Worm (Caenorhabditis elegans) whole organism, young adult: Measurements from ENCODE around the gene glct-6.

Source experiments
- B0019.2 ChIP-seq: fragments of 200-800 bp; sonication (Bioruptor generic); conservative IDR thresholded peaks from 2 replicates; pipeline ENCODE4 v1.3.6; 2022; ENCODE audit warnings: missing genetic modification reagents, missing genetic modification characterization, missing compliant biosample characterization
- B0261.1 ChIP-seq: sonication (generic microtip); optimal IDR thresholded peaks from 2 replicates; lab custom pipeline; 2016; ENCODE audit warnings: mild to moderate bottlenecking, missing genetic modification characterization, moderate library complexity, missing compliant biosample characterization
- F10E7.11 ChIP-seq: sonication (generic microtip); optimal IDR thresholded peaks from 2 replicates; lab custom pipeline; 2017; ENCODE audit warnings: mild to moderate bottlenecking, missing genetic modification characterization, moderate library complexity, missing compliant biosample characterization
- F57A8.1 ChIP-seq: fragments of 200-800 bp; sonication (Bioruptor generic); optimal IDR thresholded peaks from 2 replicates; lab custom pipeline; 2018; ENCODE audit warnings: mild to moderate bottlenecking, missing genetic modification characterization, moderate library complexity, missing compliant biosample characterization
- K11D2.4 ChIP-seq: fragments of 200-800 bp; sonication (Bioruptor generic); IDR thresholded peaks from 2 replicates; pipeline ENCODE4 v1.3.6; 2022; ENCODE audit warnings: missing genetic modification reagents, missing genetic modification characterization, missing compliant biosample characterization
- T07F8.4 ChIP-seq: sonication (generic microtip); optimal IDR thresholded peaks from 2 replicates; lab custom pipeline; 2016; ENCODE audit warnings: mild to moderate bottlenecking, missing genetic modification characterization, moderate library complexity, missing compliant biosample characterization
- Y67H2A.10 ChIP-seq: fragments of 200-800 bp; sonication (Bioruptor generic); conservative IDR thresholded peaks from 2 replicates; pipeline ENCODE4 v1.3.6; 2022; ENCODE audit warnings: missing genetic modification reagents, missing genetic modification characterization, missing compliant biosample characterization
- Y79H2A.3 ChIP-seq: fragments of 200-800 bp; sonication (Bioruptor generic); conservative IDR thresholded peaks from 2 replicates; pipeline ENCODE4 v1.3.6; 2022; ENCODE audit warnings: missing genetic modification reagents, missing genetic modification characterization, missing compliant biosample characterization
- Y95B8A.8 ChIP-seq: fragments of 200-800 bp; sonication (Bioruptor generic); IDR thresholded peaks from 2 replicates; pipeline ENCODE4 v1.3.6; 2022; ENCODE audit warnings: missing genetic modification reagents, missing genetic modification characterization, missing compliant biosample characterization
- atf-7 ChIP-seq: sonication (generic microtip); optimal IDR thresholded peaks from 2 replicates; lab custom pipeline; 2017; ENCODE audit warnings: mild to moderate bottlenecking, missing genetic modification characterization, missing compliant biosample characterization
- attf-3 ChIP-seq: fragments of 200-800 bp; sonication (Bioruptor generic); conservative IDR thresholded peaks from 2 replicates; pipeline ENCODE4 v1.3.6; 2022; ENCODE audit warnings: missing genetic modification reagents, missing genetic modification characterization, missing compliant biosample characterization
- bed-2 ChIP-seq: fragments of 200-800 bp; sonication (Bioruptor generic); IDR thresholded peaks from 2 replicates; pipeline ENCODE4 v1.3.6; 2022; ENCODE audit warnings: missing genetic modification reagents, missing genetic modification characterization, missing compliant biosample characterization
- ceh-40 ChIP-seq: fragments of 200-800 bp; sonication (Bioruptor generic); IDR thresholded peaks from 2 replicates; pipeline ENCODE4 v1.3.6; 2022; ENCODE audit warnings: missing genetic modification characterization, missing compliant biosample characterization
- ceh-58 ChIP-seq: fragments of 200-800 bp; sonication (Bioruptor generic); IDR thresholded peaks from 2 replicates; pipeline ENCODE4 v1.3.6; 2022; ENCODE audit warnings: missing genetic modification characterization, missing compliant biosample characterization
- ceh-91 ChIP-seq: fragments of 200-800 bp; sonication (Bioruptor generic); IDR thresholded peaks from 2 replicates; pipeline ENCODE4 v1.3.6; 2022; ENCODE audit warnings: missing genetic modification reagents, missing genetic modification characterization, missing compliant biosample characterization
- die-1 ChIP-seq: sonication (generic microtip); optimal IDR thresholded peaks from 2 replicates; lab custom pipeline; 2016; ENCODE audit warnings: missing genotype, mild to moderate bottlenecking, missing genetic modification characterization, missing compliant biosample characterization
- egl-18 ChIP-seq: fragments of 200-800 bp; sonication (Bioruptor generic); IDR thresholded peaks from 2 replicates; pipeline ENCODE4 v1.3.6; 2022; ENCODE audit warnings: missing genetic modification reagents, missing genetic modification characterization, missing compliant biosample characterization
- egl-44 ChIP-seq: fragments of 200-800 bp; sonication (Bioruptor generic); IDR thresholded peaks from 2 replicates; pipeline ENCODE4 v1.3.6; 2022; ENCODE audit warnings: missing genetic modification reagents, missing genetic modification characterization, missing compliant biosample characterization
- ekl-4 ChIP-seq: fragments of 200-800 bp; sonication (Bioruptor generic); IDR thresholded peaks from 2 replicates; pipeline ENCODE4 v1.3.6; 2022; ENCODE audit warnings: missing genetic modification reagents, missing genetic modification characterization, missing compliant biosample characterization
- hmg-1.2 ChIP-seq: fragments of 200-800 bp; sonication (Bioruptor generic); IDR thresholded peaks from 2 replicates; pipeline ENCODE4 v1.3.6; 2022; ENCODE audit warnings: missing genetic modification reagents, missing genetic modification characterization, missing compliant biosample characterization
- hsf-1 ChIP-seq: fragments of 200-800 bp; sonication (Bioruptor generic); IDR thresholded peaks from 2 replicates; pipeline ENCODE4 v1.3.6; 2022; ENCODE audit warnings: missing genetic modification reagents, missing genetic modification characterization, missing compliant biosample characterization
- let-607 ChIP-seq, 2 experiments: fragments of 200-800 bp in 1 of 2; sonication (Bioruptor generic) in 1 of 2; sonication (generic microtip) in 1 of 2; optimal IDR thresholded peaks; 2 replicates each; lab custom pipeline; 2016 to 2018; ENCODE audit warnings: mild to moderate bottlenecking in 2 of 2, missing compliant biosample characterization in 2 of 2, missing genetic modification characterization in 2 of 2, moderate library complexity in 2 of 2, missing genotype in 1 of 2
- lin-26 ChIP-seq: fragments of 200-800 bp; sonication (Bioruptor generic); IDR thresholded peaks from 2 replicates; pipeline ENCODE4 v1.3.6; 2022; ENCODE audit warnings: missing genetic modification reagents, missing genetic modification characterization, missing compliant biosample characterization
- madf-3 ChIP-seq: fragments of 200-800 bp; sonication (Bioruptor generic); IDR thresholded peaks from 2 replicates; pipeline ENCODE4 v1.3.6; 2022; ENCODE audit warnings: missing genetic modification reagents, missing genetic modification characterization, missing compliant biosample characterization
- mes-4 ChIP-seq: sonication (generic microtip); optimal IDR thresholded peaks from 2 replicates; lab custom pipeline; 2016; ENCODE audit warnings: missing genotype, missing genetic modification characterization, missing compliant biosample characterization
- nfyb-1 ChIP-seq: fragments of 200-800 bp; sonication (Bioruptor generic); IDR thresholded peaks from 2 replicates; pipeline ENCODE4 v1.3.6; 2022; ENCODE audit warnings: missing genetic modification reagents, missing genetic modification characterization, missing compliant biosample characterization
- pbrm-1 ChIP-seq: fragments of 200-800 bp; sonication (Bioruptor generic); IDR thresholded peaks from 2 replicates; pipeline ENCODE4 v1.3.6; 2022; ENCODE audit warnings: missing genetic modification reagents, missing genetic modification characterization, missing compliant biosample characterization
- pha-4 ChIP-seq: fragments of 150-350 bp; sonication (generic microtip); optimal IDR thresholded peaks from 2 replicates; lab custom pipeline; 2014; ENCODE audit warnings: missing biosample characterization, missing genetic modification reagents, missing genetic modification characterization
- snpc-1.3 ChIP-seq: sonication (generic microtip); optimal IDR thresholded peaks from 2 replicates; lab custom pipeline; 2017; ENCODE audit warnings: missing genetic modification characterization, mild to moderate bottlenecking, missing compliant biosample characterization, antibody characterized with exemption, moderate library complexity, missing genotype, missing genetic modification reagents; ENCODE audit not compliant: insufficient read depth
- snpc-3.4 ChIP-seq: sonication (generic microtip); optimal IDR thresholded peaks from 2 replicates; lab custom pipeline; 2017; ENCODE audit warnings: missing genetic modification characterization, mild to moderate bottlenecking, missing compliant biosample characterization, antibody characterized with exemption, moderate library complexity, missing genotype, missing genetic modification reagents
- snpc-4 ChIP-seq, 5 experiments: fragments of 150-350 bp in 1 of 5; sonication (generic microtip) in 4 of 5; optimal IDR thresholded peaks; 2 replicates each; lab custom pipeline; 2014 to 2018; ENCODE audit warnings: missing genetic modification characterization in 5 of 5, missing biosample characterization in 3 of 5, antibody characterized with exemption in 2 of 5, mild to moderate bottlenecking in 2 of 5, missing compliant biosample characterization in 2 of 5, missing genotype in 2 of 5, moderate library complexity in 2 of 5, missing genetic modification reagents in 1 of 5
- sptf-2 ChIP-seq: fragments of 200-800 bp; sonication (Bioruptor generic); optimal IDR thresholded peaks from 2 replicates; lab custom pipeline; 2018; ENCODE audit warnings: mild to moderate bottlenecking, missing genetic modification characterization, missing compliant biosample characterization
- tbx-9 ChIP-seq: sonication (generic microtip); optimal IDR thresholded peaks from 2 replicates; lab custom pipeline; 2016; ENCODE audit warnings: borderline replicate concordance, missing genetic modification characterization, inconsistent platforms, missing compliant biosample characterization
- ztf-28 ChIP-seq: fragments of 200-800 bp; sonication (Bioruptor generic); IDR thresholded peaks from 2 replicates; pipeline ENCODE4 v1.3.6; 2022; ENCODE audit warnings: missing genetic modification reagents, missing genetic modification characterization, missing compliant biosample characterization
- ztf-3 ChIP-seq: fragments of 200-800 bp; sonication (Bioruptor generic); optimal IDR thresholded peaks from 2 replicates; lab custom pipeline; 2018; ENCODE audit warnings: mild to moderate bottlenecking, missing genetic modification characterization, missing compliant biosample characterization
- ztf-6 ChIP-seq: fragments of 200-800 bp; sonication (Bioruptor generic); IDR thresholded peaks from 2 replicates; pipeline ENCODE4 v1.3.6; 2022; ENCODE audit warnings: missing genetic modification reagents, missing genetic modification characterization, missing compliant biosample characterization

glct-6 gene

ce11 chrIV:3835065-3835464, 51.1 kb downstream of the glct-6 start, which contains the start of gene cal-3:
Gene cal-3 (minus strand): TSS chrIV:3835165.
- TF ChIP-seq ztf-3 (GFP tag; lab: Kevin White, UChicago) (no peak), pha-4 (tag; lab: Kevin White, UChicago) (no peak), Y67H2A.10 (GFP tag; lab: Robert Waterston, UW) (no peak), snpc-1.3 (tag; lab: Kevin White, UChicago) (no peak), T07F8.4 (tag; lab: Kevin White, UChicago) (no peak), egl-44 (no peak), Y79H2A.3 (GFP tag; lab: Robert Waterston, UW) (no peak), ztf-6 (no peak), bed-2 (GFP tag; lab: Robert Waterston, UW) (no peak), hmg-1.2 (GFP tag; lab: Robert Waterston, UW) (no peak), nfyb-1 (GFP tag; lab: Robert Waterston, UW) (no peak), tbx-9 (no peak), let-607 (tag; optimal IDR thresholded peaks at IDR 0.05; lab: Kevin White, UChicago) (no peak), ceh-58 (GFP tag; lab: Robert Waterston, UW) (no peak), ceh-91 (GFP tag; lab: Robert Waterston, UW) (no peak)

ce11 chrIV:3838687-3839086, 54.7 kb downstream of the glct-6 start:
- TF ChIP-seq ekl-4 (GFP tag; lab: Robert Waterston, UW) (no peak), ztf-28 (no peak), B0261.1 (tag; lab: Kevin White, UChicago) (no peak), lin-26 (no peak), mes-4 (tag; lab: Kevin White, UChicago) (no peak), ztf-3 (GFP tag; lab: Kevin White, UChicago) (no peak), pbrm-1 (GFP tag; lab: Robert Waterston, UW) (no peak), K11D2.4 (GFP tag; lab: Robert Waterston, UW) (no peak), hsf-1 (GFP tag; lab: Robert Waterston, UW) (no peak), Y95B8A.8 (GFP tag; lab: Robert Waterston, UW) (no peak), madf-3 (GFP tag; lab: Robert Waterston, UW) (no peak), snpc-3.4 (tag; lab: Kevin White, UChicago) (no peak), attf-3 (GFP tag; lab: Robert Waterston, UW) (no peak)

DNA sequence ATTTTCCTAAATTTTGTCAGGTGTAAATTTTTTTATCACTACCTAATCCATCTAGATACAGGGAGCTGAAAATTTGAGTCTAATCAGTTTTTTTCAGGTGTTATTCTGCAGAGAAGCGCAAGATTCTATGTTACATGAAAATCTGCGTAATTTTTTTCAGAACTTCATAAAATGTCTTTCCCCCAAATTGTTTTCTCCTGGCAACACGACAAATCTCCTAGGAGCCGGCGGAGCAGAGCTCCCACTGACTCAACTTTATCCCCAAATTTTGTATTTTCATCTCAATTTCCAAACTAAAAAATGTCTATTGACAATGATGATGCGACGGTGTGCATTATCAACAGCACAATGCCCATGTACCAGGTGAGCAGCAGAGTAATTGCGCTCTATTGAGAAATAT, 55.4 kb downstream of the glct-6 start, which contains the start of gene F28F9.2:
F28F9.2 (plus strand) TSS at position 301 of the 400 bp plus-strand sequence.
- no peak for TF ChIP-seq egl-18 (GFP tag; lab: Robert Waterston, UW)
- TF ChIP-seq atf-7 (tag; lab: Kevin White, UChicago) = no peak
- TF ChIP-seq F10E7.11 (tag; lab: Kevin White, UChicago) = no peak
- TF ChIP-seq T07F8.4 (tag; lab: Kevin White, UChicago) = no peak
- TF ChIP-seq ceh-40 (GFP tag; lab: Robert Waterston, UW) = no peak
- TF ChIP-seq die-1 (tag; lab: Kevin White, UChicago) = no peak
- no peak for TF ChIP-seq F57A8.1 (GFP tag; lab: Kevin White, UChicago)
- no peak for TF ChIP-seq B0019.2 (GFP tag; lab: Robert Waterston, UW)
- no peak for TF ChIP-seq snpc-4 (GFP tag; optimal IDR thresholded peaks at IDR 0.05; lab: Kevin White, UChicago)
- no peak for TF ChIP-seq snpc-4 (tag; optimal IDR thresholded peaks at IDR 0.05; lab: Kevin White, UChicago)
- no peak for TF ChIP-seq sptf-2 (GFP tag; lab: Kevin White, UChicago)
